Fruit fly (Drosophila melanogaster) whole organism, pupa: Measurements from ENCODE around the gene CG14082.

Source experiments
- CG12605 ChIP-seq: fragments of 200-800 bp; sonication (Bioruptor generic); IDR thresholded peaks from 2 replicates; pipeline ENCODE4 v1.3.6; 2022; ENCODE audit warnings: missing biosample characterization, missing genetic modification characterization
- CG13204 ChIP-seq: fragments of 200-800 bp; sonication (Bioruptor generic); optimal IDR thresholded peaks from 2 replicates; lab custom pipeline; 2018; ENCODE audit warnings: missing biosample characterization, mild to moderate bottlenecking, missing genetic modification characterization, moderate library complexity
- CG9948 ChIP-seq: fragments of 200-800 bp; sonication (Bioruptor generic); optimal IDR thresholded peaks from 2 replicates; lab custom pipeline; 2018; ENCODE audit warnings: missing biosample characterization, mild to moderate bottlenecking, missing genetic modification characterization, moderate library complexity
- D1 ChIP-seq: fragments of 200-800 bp; sonication (Bioruptor generic); optimal IDR thresholded peaks from 2 replicates; lab custom pipeline; 2018; ENCODE audit warnings: missing biosample characterization, mild to moderate bottlenecking, missing genetic modification characterization, moderate library complexity
- EcR ChIP-seq: fragments of 200-800 bp; sonication (Bioruptor generic); optimal IDR thresholded peaks from 3 replicates; lab custom pipeline; 2019; ENCODE audit warnings: missing biosample characterization, missing genetic modification characterization, mild to moderate bottlenecking, moderate library complexity, missing genetic modification reagents
- Pif1A ChIP-seq: fragments of 200-800 bp; sonication (Bioruptor generic); optimal IDR thresholded peaks from 3 replicates; lab custom pipeline; 2016; ENCODE audit warnings: missing biosample characterization, missing genetic modification characterization

- TF ChIP-seq Pif1A (GFP tag; lab: Kevin White, UChicago): no peak
- no peak for TF ChIP-seq CG13204 (GFP tag; lab: Kevin White, UChicago)
- TF ChIP-seq CG12605: no peak
- TF ChIP-seq D1 (tag; lab: Kevin White, UChicago): no peak
- no peak for TF ChIP-seq CG9948 (tag; lab: Kevin White, UChicago)
- TF ChIP-seq EcR (GFP tag; lab: Kevin White, UChicago): peak; percentile 2
These were observed 32.8 kb upstream of the CG14082 start for dm6 chr3L:19171321-19172191.
